Fruit fly (Drosophila melanogaster) whole organism, embryonic: ENCODE measurements around the gene CG4456.

Experiments used
- Blimp-1 ChIP-seq: fragments of 200-800 bp; sonication (Bioruptor generic); optimal IDR thresholded peaks from 3 replicates; lab custom pipeline; 2018; ENCODE audit warnings: missing biosample characterization, missing genetic modification characterization, mild to moderate bottlenecking, moderate library complexity, missing genetic modification reagents
- CG10366 ChIP-seq: fragments of 200-800 bp; sonication (Bioruptor generic); IDR thresholded peaks from 2 replicates; pipeline ENCODE4 v1.3.6; 2022; ENCODE audit warnings: missing biosample characterization, missing genetic modification characterization
- CG11247 ChIP-seq: fragments of 200-800 bp; sonication (Bioruptor generic); IDR thresholded peaks from 2 replicates; pipeline ENCODE4 v1.3.6; 2022; ENCODE audit warnings: missing biosample characterization, missing genetic modification characterization
- CG12155 ChIP-seq: fragments of 200-800 bp; sonication (Bioruptor generic); optimal IDR thresholded peaks from 3 replicates; lab custom pipeline; 2016; ENCODE audit warnings: missing biosample characterization, missing genetic modification characterization
- CG12299 ChIP-seq: fragments of 200-800 bp; sonication (Bioruptor generic); optimal IDR thresholded peaks from 2 replicates; lab custom pipeline; 2018; ENCODE audit warnings: missing biosample characterization, mild to moderate bottlenecking, missing genetic modification characterization
- CG13296 ChIP-seq: fragments of 200-800 bp; sonication (Bioruptor generic); optimal IDR thresholded peaks from 3 replicates; lab custom pipeline; 2018; ENCODE audit warnings: missing biosample characterization, mild to moderate bottlenecking, missing genetic modification characterization
- CG13424 ChIP-seq: fragments of 200-800 bp; sonication (Bioruptor generic); optimal IDR thresholded peaks from 2 replicates; lab custom pipeline; 2019; ENCODE audit warnings: missing biosample characterization, mild to moderate bottlenecking, missing genetic modification characterization, moderate library complexity
- CG13775 ChIP-seq: fragments of 200-800 bp; sonication (Bioruptor generic); optimal IDR thresholded peaks from 3 replicates; lab custom pipeline; 2017; ENCODE audit warnings: missing biosample characterization, mild to moderate bottlenecking, missing genetic modification characterization
- CG14014 ChIP-seq: fragments of 200-800 bp; sonication (Bioruptor generic); IDR thresholded peaks from 2 replicates; pipeline ENCODE4 v1.3.6; 2022; ENCODE audit warnings: missing biosample characterization, missing genetic modification characterization
- CG1603 ChIP-seq: fragments of 200-800 bp; sonication (Bioruptor generic); optimal IDR thresholded peaks from 2 replicates; lab custom pipeline; 2019; ENCODE audit warnings: missing biosample characterization, mild to moderate bottlenecking, missing genetic modification characterization, moderate library complexity
- CG17829 ChIP-seq: fragments of 200-800 bp; optimal IDR thresholded peaks from 2 replicates; lab custom pipeline; 2019; ENCODE audit warnings: missing biosample characterization, mild to moderate bottlenecking, missing genetic modification characterization, moderate library complexity
- CG2875 ChIP-seq: fragments of 200-800 bp; sonication (Bioruptor generic); optimal IDR thresholded peaks from 2 replicates; lab custom pipeline; 2017; ENCODE audit warnings: missing biosample characterization, mild to moderate bottlenecking, missing genetic modification characterization, missing genetic modification reagents
- CG31441 ChIP-seq: fragments of 200-800 bp; sonication (Bioruptor generic); IDR thresholded peaks from 2 replicates; pipeline ENCODE4 v1.3.6; 2022; ENCODE audit warnings: missing biosample characterization, missing genetic modification characterization
- CG3281 ChIP-seq: fragments of 200-800 bp; sonication (Bioruptor generic); optimal IDR thresholded peaks from 3 replicates; lab custom pipeline; 2017; ENCODE audit warnings: missing biosample characterization, mild to moderate bottlenecking, missing genetic modification characterization
- CG33557 ChIP-seq: fragments of 200-800 bp; sonication (Bioruptor generic); optimal IDR thresholded peaks from 2 replicates; lab custom pipeline; 2019; ENCODE audit warnings: missing biosample characterization, mild to moderate bottlenecking, missing genetic modification characterization, moderate library complexity
- CG3995 ChIP-seq: fragments of 200-800 bp; sonication (Bioruptor generic); optimal IDR thresholded peaks from 3 replicates; lab custom pipeline; 2016; ENCODE audit warnings: missing biosample characterization, missing genetic modification characterization
- CG43689 ChIP-seq: fragments of 200-800 bp; sonication (Bioruptor generic); IDR thresholded peaks from 2 replicates; pipeline ENCODE4 v1.3.6; 2022; ENCODE audit warnings: missing biosample characterization, missing genetic modification characterization
- CG6689 ChIP-seq: fragments of 200-800 bp; sonication (Bioruptor generic); IDR thresholded peaks from 2 replicates; pipeline ENCODE4 v1.3.6; 2022; ENCODE audit warnings: missing biosample characterization, missing genetic modification characterization
- CG7556 ChIP-seq: fragments of 200-800 bp; sonication (Bioruptor generic); optimal IDR thresholded peaks from 2 replicates; lab custom pipeline; 2017; ENCODE audit warnings: missing biosample characterization, mild to moderate bottlenecking, missing genetic modification characterization
- CG7928 ChIP-seq: fragments of 200-800 bp; sonication (Bioruptor generic); optimal IDR thresholded peaks from 2 replicates; lab custom pipeline; 2017; ENCODE audit warnings: missing biosample characterization, mild to moderate bottlenecking, missing genetic modification characterization
- CG7987 ChIP-seq: fragments of 200-800 bp; sonication (Bioruptor generic); optimal IDR thresholded peaks from 2 replicates; lab custom pipeline; 2018; ENCODE audit warnings: missing biosample characterization, mild to moderate bottlenecking, missing genetic modification characterization, moderate library complexity
- HmgZ ChIP-seq: fragments of 200-800 bp; sonication (Bioruptor generic); optimal IDR thresholded peaks from 2 replicates; lab custom pipeline; 2018; ENCODE audit warnings: missing biosample characterization, mild to moderate bottlenecking, missing genetic modification characterization
- Lim3 ChIP-seq: fragments of 200-800 bp; sonication (Bioruptor generic); IDR thresholded peaks from 2 replicates; pipeline ENCODE4 v1.3.6; 2022; ENCODE audit warnings: missing biosample characterization, missing genetic modification characterization
- MESR4 ChIP-seq: fragments of 200-800 bp; sonication (Bioruptor generic); optimal IDR thresholded peaks from 2 replicates; lab custom pipeline; 2018; ENCODE audit warnings: missing biosample characterization, mild to moderate bottlenecking, missing genetic modification characterization, moderate library complexity
- Nf-YB ChIP-seq: fragments of 200-800 bp; sonication (Bioruptor generic); optimal IDR thresholded peaks from 3 replicates; lab custom pipeline; 2019; ENCODE audit warnings: missing biosample characterization, mild to moderate bottlenecking, missing genetic modification characterization, moderate library complexity
- Nf-YC ChIP-seq: fragments of 200-800 bp; optimal IDR thresholded peaks from 3 replicates; lab custom pipeline; 2019; ENCODE audit warnings: missing biosample characterization, mild to moderate bottlenecking, missing genetic modification characterization, moderate library complexity
- Rfx ChIP-seq: fragments of 200-800 bp; sonication (Bioruptor generic); IDR thresholded peaks from 2 replicates; pipeline ENCODE4 v1.3.6; 2022; ENCODE audit warnings: missing biosample characterization, missing genetic modification characterization
- al ChIP-seq: fragments of 200-800 bp; sonication (Bioruptor generic); IDR thresholded peaks from 2 replicates; pipeline ENCODE4 v1.3.6; 2022; ENCODE audit warnings: missing biosample characterization, missing genetic modification characterization
- bab2 ChIP-seq: fragments of 200-800 bp; sonication (Bioruptor generic); optimal IDR thresholded peaks from 2 replicates; lab custom pipeline; 2016; ENCODE audit warnings: missing biosample characterization, missing genetic modification characterization
- bsh ChIP-seq, 2 experiments: fragments of 200-800 bp; sonication (Bioruptor generic); optimal IDR thresholded peaks; 2 replicates each; lab custom pipeline; 2017 to 2018; ENCODE audit warnings: mild to moderate bottlenecking in 2 of 2, missing biosample characterization in 2 of 2, missing genetic modification characterization in 2 of 2, moderate library complexity in 1 of 2
- ci ChIP-seq: fragments of 200-800 bp; sonication (Bioruptor generic); IDR thresholded peaks from 3 replicates; pipeline ENCODE4 v1.3.6; 2022; ENCODE audit warnings: missing biosample characterization, missing genetic modification characterization
- dysf ChIP-seq: fragments of 200-800 bp; sonication (Bioruptor generic); IDR thresholded peaks from 3 replicates; pipeline ENCODE4 v1.3.6; 2022; ENCODE audit warnings: missing biosample characterization, missing genetic modification characterization
- gcm ChIP-seq: fragments of 200-800 bp; sonication (Bioruptor generic); optimal IDR thresholded peaks from 2 replicates; lab custom pipeline; 2019; ENCODE audit warnings: missing biosample characterization, mild to moderate bottlenecking, missing genetic modification characterization, moderate library complexity
- grn ChIP-seq: fragments of 200-800 bp; sonication (Bioruptor generic); optimal IDR thresholded peaks from 3 replicates; lab custom pipeline; 2017; ENCODE audit warnings: missing biosample characterization, missing genetic modification characterization
- jing ChIP-seq: fragments of 200-800 bp; sonication (Bioruptor generic); optimal IDR thresholded peaks from 2 replicates; lab custom pipeline; 2018; ENCODE audit warnings: missing biosample characterization, mild to moderate bottlenecking, missing genetic modification characterization
- knrl ChIP-seq: fragments of 200-800 bp; sonication (Bioruptor generic); IDR thresholded peaks from 3 replicates; pipeline ENCODE4 v1.3.6; 2022; ENCODE audit warnings: missing biosample characterization, missing genetic modification characterization; ENCODE audit not compliant: partially characterized antibody
- mld ChIP-seq: fragments of 200-800 bp; sonication (Bioruptor generic); IDR thresholded peaks from 3 replicates; pipeline ENCODE4 v1.3.6; 2022; ENCODE audit warnings: missing biosample characterization, missing genetic modification characterization; ENCODE audit not compliant: partially characterized antibody
- nerfin-2 ChIP-seq: fragments of 200-800 bp; sonication (Bioruptor generic); IDR thresholded peaks from 2 replicates; pipeline ENCODE4 v1.3.6; 2022; ENCODE audit warnings: missing biosample characterization, missing genetic modification characterization; ENCODE audit not compliant: partially characterized antibody
- pan ChIP-seq, 4 experiments: fragments of >200 bp in 3 of 4; fragments of 200-800 bp in 1 of 4; sonication (Bioruptor generic) in 1 of 4; optimal IDR thresholded peaks in 3 of 4; IDR thresholded peaks in 1 of 4; 2 replicates each; pipeline versions ENCODE4 v1.3.6 to Lab custom; 2017 to 2022; ENCODE audit warnings: missing biosample characterization in 2 of 4, missing genetic modification characterization in 2 of 4, mixed read lengths in 1 of 4
- ranshi ChIP-seq: fragments of 200-800 bp; sonication (Bioruptor generic); IDR thresholded peaks from 2 replicates; pipeline ENCODE4 v1.3.6; 2022; ENCODE audit warnings: missing biosample characterization, missing genetic modification characterization
- run ChIP-seq: fragments of 200-800 bp; sonication (Bioruptor generic); optimal IDR thresholded peaks from 3 replicates; lab custom pipeline; 2018; ENCODE audit warnings: missing biosample characterization, mild to moderate bottlenecking, missing genetic modification characterization
- sens ChIP-seq: fragments of 200-800 bp; sonication (Bioruptor generic); peaks from one replicate; lab custom pipeline; 2016; ENCODE audit warnings: missing biosample characterization, missing genetic modification characterization
- sima ChIP-seq: fragments of 200-800 bp; sonication (Bioruptor generic); optimal IDR thresholded peaks from 2 replicates; lab custom pipeline; 2016; ENCODE audit warnings: missing biosample characterization, missing genetic modification characterization
- sna ChIP-seq: fragments of 200-800 bp; sonication (Bioruptor generic); IDR thresholded peaks from 2 replicates; pipeline ENCODE4 v1.3.6; 2022; ENCODE audit warnings: missing biosample characterization, missing genetic modification characterization; ENCODE audit not compliant: partially characterized antibody
- tin ChIP-seq: fragments of 200-800 bp; sonication (Bioruptor generic); optimal IDR thresholded peaks from 3 replicates; lab custom pipeline; 2016; ENCODE audit warnings: missing biosample characterization, missing genetic modification characterization
- trem ChIP-seq: fragments of 200-800 bp; optimal IDR thresholded peaks from 3 replicates; lab custom pipeline; 2019; ENCODE audit warnings: missing biosample characterization, mild to moderate bottlenecking, missing genetic modification characterization, moderate library complexity
- vvl ChIP-seq: fragments of 200-800 bp; sonication (Bioruptor generic); IDR thresholded peaks from 2 replicates; pipeline ENCODE4 v1.3.6; 2022; ENCODE audit warnings: missing biosample characterization, missing genetic modification characterization

CG4456 gene

dm6 chr3L:9370907-9371365 is 1.6 kb upstream of the CG4456 start, which contains the start of gene Fdx1 (continued):
- TF ChIP-seq dysf (GFP tag; lab: Robert Waterston, UW) (peak; percentile 40; the same call in 1 of the 3 replicates), bsh (GFP tag; optimal IDR thresholded peaks at IDR 0.05; lab: Kevin White, UChicago) (peak in 1 of 2 experiments; percentile 50), HmgZ (peak; percentile 49), run (tag; lab: Kevin White, UChicago) (no peak), CG31441 (GFP tag; lab: Robert Waterston, UW) (peak; percentile 52), grn (GFP tag; lab: Kevin White, UChicago) (no peak), al (GFP tag; lab: Robert Waterston, UW) (peak; percentile 12; the same call in 1 of the 2 replicates), CG13424 (tag; lab: Kevin White, UChicago) (peak; percentile 70), ci (GFP tag; lab: Robert Waterston, UW) (peak; percentile 31; the same call in 1 of the 3 replicates), Nf-YC (tag; lab: Kevin White, UChicago) (peak; percentile 52), Lim3 (GFP tag; lab: Robert Waterston, UW) (no peak), sna (GFP tag; lab: Robert Waterston, UW) (peak; percentile 77), CG12299 (tag; lab: Kevin White, UChicago) (peak; percentile 7), MESR4 (GFP tag; lab: Kevin White, UChicago) (peak; percentile 12), sima (GFP tag; lab: Kevin White, UChicago) (no peak), pan (optimal IDR thresholded peaks at IDR 0.05; lab: Kevin White, UChicago) (no peak), pan (GFP tag; optimal IDR thresholded peaks at IDR 0.05 in 1 of 2, IDR thresholded peaks at IDR 0.05 in 1 of 2) (peak in 1 of 2 experiments; percentile 15), CG33557 (GFP tag; lab: Kevin White, UChicago) (peak; percentile 20), nerfin-2 (GFP tag; lab: Robert Waterston, UW) (no peak), CG3995 (GFP tag; lab: Kevin White, UChicago) (peak; percentile 97), CG17829 (tag; lab: Kevin White, UChicago) (peak; percentile 21), ranshi (GFP tag; lab: Robert Waterston, UW) (peak; percentile 37; the same call in 1 of the 2 replicates), Nf-YB (no peak), Rfx (GFP tag; lab: Robert Waterston, UW) (peak; percentile 67), CG7556 (GFP tag; lab: Kevin White, UChicago) (peak; percentile 8)

dm6 chr3L:9373374-9374004 is 967 bp downstream of the CG4456 start:
- TF ChIP-seq CG43689 (GFP tag; lab: Robert Waterston, UW) (no peak), bab2 (GFP tag; lab: Kevin White, UChicago) (peak; percentile 17), mld (GFP tag; lab: Robert Waterston, UW) (no peak), trem (tag; lab: Kevin White, UChicago) (peak; percentile 56), CG2875 (GFP tag; lab: Kevin White, UChicago) (peak; percentile 64), jing (no peak), knrl (no peak), HmgZ (peak; percentile 4), gcm (GFP tag; lab: Kevin White, UChicago) (peak; percentile 33), CG3281 (GFP tag; lab: Kevin White, UChicago) (peak; percentile 77), CG1603 (tag; lab: Kevin White, UChicago) (no peak), vvl (GFP tag; lab: Robert Waterston, UW) (peak; percentile 94), sens (GFP tag; lab: Kevin White, UChicago) (peak; percentile 89), CG13775 (GFP tag; lab: Kevin White, UChicago) (peak; percentile 56), CG10366 (GFP tag; lab: Robert Waterston, UW) (peak; percentile 49), Blimp-1 (GFP tag; lab: Kevin White, UChicago) (peak; percentile 78), CG14014 (GFP tag; lab: Robert Waterston, UW) (peak; percentile 70; the same call in 1 of the 2 replicates), CG13296 (GFP tag; lab: Kevin White, UChicago) (peak; percentile 79), CG6689 (GFP tag; lab: Robert Waterston, UW) (peak; percentile 69), CG7987 (GFP tag; lab: Kevin White, UChicago) (peak; percentile 6), CG12155 (GFP tag; lab: Kevin White, UChicago) (peak; percentile 49), tin (GFP tag; lab: Kevin White, UChicago) (peak; percentile 43), CG11247 (GFP tag; lab: Robert Waterston, UW) (peak; percentile 58), CG7928 (GFP tag; lab: Kevin White, UChicago) (peak; percentile 33)
